Worm (Caenorhabditis elegans) whole organism, young adult: Measurements from ENCODE around the gene ZK662.2.

ENCODE experiments used
- B0261.1 ChIP-seq: sonication (generic microtip); optimal IDR thresholded peaks from 2 replicates; lab custom pipeline; 2016; ENCODE audit warnings: mild to moderate bottlenecking, missing genetic modification characterization, moderate library complexity, missing compliant biosample characterization
- F57C9.4 ChIP-seq: sonication (generic microtip); optimal IDR thresholded peaks from 2 replicates; lab custom pipeline; 2017; ENCODE audit warnings: mild to moderate bottlenecking, missing genetic modification characterization, missing compliant biosample characterization
- atf-7 ChIP-seq: sonication (generic microtip); optimal IDR thresholded peaks from 2 replicates; lab custom pipeline; 2017; ENCODE audit warnings: mild to moderate bottlenecking, missing genetic modification characterization, missing compliant biosample characterization
- athp-1 ChIP-seq: sonication (generic microtip); optimal IDR thresholded peaks from 2 replicates; lab custom pipeline; 2017; ENCODE audit warnings: mild to moderate bottlenecking, missing genetic modification characterization, missing compliant biosample characterization
- bed-2 ChIP-seq: fragments of 200-800 bp; sonication (Bioruptor generic); IDR thresholded peaks from 2 replicates; pipeline ENCODE4 v1.3.6; 2022; ENCODE audit warnings: missing genetic modification reagents, missing genetic modification characterization, missing compliant biosample characterization
- ets-4 ChIP-seq: fragments of 200-800 bp; sonication (Bioruptor generic); optimal IDR thresholded peaks from 2 replicates; lab custom pipeline; 2018; ENCODE audit warnings: mild to moderate bottlenecking, missing genetic modification characterization, missing compliant biosample characterization
- hsf-1 ChIP-seq: fragments of 200-800 bp; sonication (Bioruptor generic); IDR thresholded peaks from 2 replicates; pipeline ENCODE4 v1.3.6; 2022; ENCODE audit warnings: missing genetic modification reagents, missing genetic modification characterization, missing compliant biosample characterization
- lin-26 ChIP-seq: fragments of 200-800 bp; sonication (Bioruptor generic); IDR thresholded peaks from 2 replicates; pipeline ENCODE4 v1.3.6; 2022; ENCODE audit warnings: missing genetic modification reagents, missing genetic modification characterization, missing compliant biosample characterization
- snpc-4 ChIP-seq, 5 experiments: fragments of 150-350 bp in 1 of 5; sonication (generic microtip) in 4 of 5; optimal IDR thresholded peaks; 2 replicates each; lab custom pipeline; 2014 to 2018; ENCODE audit warnings: missing genetic modification characterization in 5 of 5, missing biosample characterization in 3 of 5, antibody characterized with exemption in 2 of 5, mild to moderate bottlenecking in 2 of 5, missing compliant biosample characterization in 2 of 5, missing genotype in 2 of 5, moderate library complexity in 2 of 5, missing genetic modification reagents in 1 of 5

DNA sequence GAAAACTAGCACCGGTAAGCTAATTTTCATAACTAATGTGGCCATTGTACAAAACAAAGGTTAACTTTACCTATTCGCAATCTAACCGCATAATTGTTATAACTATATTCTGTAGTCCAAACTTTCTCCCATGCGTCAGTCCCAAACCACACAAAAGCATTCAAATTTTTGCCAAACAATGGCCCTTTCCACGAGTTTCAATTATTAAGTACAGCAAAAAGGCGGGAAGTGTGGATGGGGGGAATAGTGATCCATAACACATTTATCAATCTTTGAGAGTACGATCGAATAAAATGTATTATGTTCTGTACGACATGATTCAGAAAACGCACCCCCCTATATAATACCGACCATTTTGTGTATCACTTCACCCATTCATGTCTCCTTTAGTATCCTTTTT, 21.8 kb downstream of the ZK662.2 start, which contains the start of gene ZK662.6:
- no peak for TF ChIP-seq athp-1
- no peak for TF ChIP-seq bed-2 (GFP tag; lab: Robert Waterston, UW)
- TF ChIP-seq ets-4 (GFP tag; lab: Kevin White, UChicago): no peak
- no peak for TF ChIP-seq B0261.1 (tag; lab: Kevin White, UChicago)
- TF ChIP-seq hsf-1 (GFP tag; lab: Robert Waterston, UW): no peak
- TF ChIP-seq snpc-4 (GFP tag; optimal IDR thresholded peaks at IDR 0.05; lab: Kevin White, UChicago): no peak
- no peak for TF ChIP-seq snpc-4 (tag; optimal IDR thresholded peaks at IDR 0.05; lab: Kevin White, UChicago)
- no peak for TF ChIP-seq F57C9.4 (tag; lab: Kevin White, UChicago)
- TF ChIP-seq atf-7 (tag; lab: Kevin White, UChicago): no peak
- TF ChIP-seq lin-26 (GFP tag; lab: Robert Waterston, UW): no peak
